Worm (Caenorhabditis elegans): ENCODE measurements around the gene cnc-1.

cnc-1 gene

DNA sequence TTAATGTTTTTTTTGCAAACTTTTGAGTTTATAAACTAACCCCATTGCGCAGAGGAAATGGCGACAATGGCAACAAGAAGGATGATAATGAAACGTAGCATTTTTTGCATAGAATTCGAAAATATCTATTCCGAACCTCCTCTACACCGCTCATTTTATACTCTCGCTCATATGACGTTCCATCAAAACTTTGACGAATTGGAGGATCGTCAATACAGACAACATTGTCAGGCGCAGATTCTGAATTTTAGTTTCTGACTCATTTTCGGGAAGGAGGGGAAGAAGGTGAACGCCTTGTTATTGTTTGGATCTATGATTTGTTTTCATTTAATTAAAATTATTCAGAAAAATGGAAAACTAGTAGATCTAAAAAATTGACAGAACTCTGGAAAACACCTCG, at the start of gene cnc-1:
cnc-1 (minus strand) TSS at position 101 of the 400 bp plus-strand sequence.
- TF ChIP-seq unc-62 (GFP tag; optimal IDR thresholded peaks at IDR 0.05), result no peak

DNA sequence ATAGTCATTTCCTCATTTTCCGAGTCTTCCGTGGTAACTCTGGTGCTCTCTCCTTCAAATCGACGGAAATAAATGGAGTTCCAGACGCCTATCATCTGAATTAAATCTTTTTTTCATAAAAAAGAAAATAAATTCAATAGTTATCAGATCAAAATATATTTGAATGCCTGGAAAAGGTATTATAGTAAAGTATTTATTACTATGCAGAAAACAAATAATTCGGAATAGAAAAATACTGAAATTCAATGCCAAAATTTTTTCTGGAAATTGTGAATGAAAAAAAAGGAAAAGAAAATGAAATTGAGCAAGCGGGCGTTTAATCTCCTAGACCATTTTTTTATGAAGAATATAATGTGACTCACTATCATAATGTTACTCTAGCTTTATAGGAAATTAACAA, 47.4 kb upstream of the cnc-1 start, which contains the start of gene C38C3.6:
C38C3.6 (minus strand) TSS at position 101 of the 400 bp plus-strand sequence.
- TF ChIP-seq unc-62 (GFP tag; optimal IDR thresholded peaks at IDR 0.05), result no peak

ce11 chrV:1488642-1489041, 44.6 kb upstream of the cnc-1 start:
- no peak for TF ChIP-seq unc-62 (GFP tag; optimal IDR thresholded peaks at IDR 0.05)

DNA sequence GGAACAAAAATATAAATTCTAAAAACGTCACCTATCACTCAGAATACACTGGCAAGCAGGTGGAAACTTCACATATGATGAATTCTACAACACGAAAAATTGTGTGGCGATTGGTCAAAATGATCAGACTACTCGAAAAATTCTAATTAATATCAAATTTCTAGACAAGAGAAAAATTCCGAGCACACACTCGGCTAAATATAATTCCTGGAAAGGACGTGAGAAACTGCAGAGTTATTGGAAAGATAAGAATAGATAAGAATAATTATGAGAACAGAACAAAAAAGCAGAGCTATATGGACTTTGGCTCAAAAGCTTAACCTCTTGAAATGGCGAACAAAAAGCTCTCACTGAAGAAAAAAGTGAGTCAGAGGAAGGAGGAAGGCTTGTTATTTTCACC, 43.2 kb upstream of the cnc-1 start:
- no peak for TF ChIP-seq unc-62 (GFP tag; optimal IDR thresholded peaks at IDR 0.05)

DNA sequence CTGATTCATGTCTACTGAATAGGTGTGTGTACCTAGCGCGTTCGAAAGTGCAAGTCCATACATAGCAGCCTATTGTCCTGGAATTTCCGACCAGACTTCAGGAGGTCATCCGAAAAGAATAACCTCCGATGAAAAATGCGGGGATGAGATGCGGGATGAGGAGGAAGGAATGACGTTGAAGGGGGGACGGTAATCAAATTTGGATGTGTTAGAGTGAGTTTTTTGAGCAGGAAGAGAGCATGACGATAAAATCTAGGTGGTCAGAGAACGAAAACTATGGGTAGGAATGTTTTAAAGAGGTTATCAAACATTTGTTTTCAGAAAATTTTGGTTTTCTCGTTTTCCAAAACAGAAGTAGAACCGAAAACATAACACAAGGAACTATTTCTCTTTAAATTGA, 42.0 kb upstream of the cnc-1 start:
- no peak for TF ChIP-seq unc-62 (GFP tag; optimal IDR thresholded peaks at IDR 0.05)

DNA sequence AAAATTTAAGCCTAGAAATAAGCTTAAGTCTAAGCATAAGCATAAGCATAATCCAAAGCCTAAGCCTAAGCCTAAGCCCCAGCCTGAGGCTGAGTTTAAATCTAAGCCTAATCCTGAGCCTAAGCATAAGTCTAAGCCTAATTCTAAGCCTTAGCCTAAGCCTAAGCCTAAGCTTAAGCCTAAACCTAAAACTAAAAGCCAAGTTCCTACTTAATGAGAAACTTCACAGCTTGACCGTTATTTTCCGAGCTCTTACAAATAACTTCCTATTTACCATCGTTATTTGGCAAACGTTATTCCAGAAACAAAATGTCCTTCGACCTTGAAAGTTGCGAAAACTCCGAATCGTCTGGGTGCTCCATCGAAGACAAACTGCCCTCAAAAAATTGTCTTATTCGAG, 37.7 kb upstream of the cnc-1 start, which contains the start of gene C38C3.4:
C38C3.4 (plus strand) TSS at position 301 of the 400 bp plus-strand sequence.
- no peak for TF ChIP-seq unc-62 (GFP tag; optimal IDR thresholded peaks at IDR 0.05)

DNA sequence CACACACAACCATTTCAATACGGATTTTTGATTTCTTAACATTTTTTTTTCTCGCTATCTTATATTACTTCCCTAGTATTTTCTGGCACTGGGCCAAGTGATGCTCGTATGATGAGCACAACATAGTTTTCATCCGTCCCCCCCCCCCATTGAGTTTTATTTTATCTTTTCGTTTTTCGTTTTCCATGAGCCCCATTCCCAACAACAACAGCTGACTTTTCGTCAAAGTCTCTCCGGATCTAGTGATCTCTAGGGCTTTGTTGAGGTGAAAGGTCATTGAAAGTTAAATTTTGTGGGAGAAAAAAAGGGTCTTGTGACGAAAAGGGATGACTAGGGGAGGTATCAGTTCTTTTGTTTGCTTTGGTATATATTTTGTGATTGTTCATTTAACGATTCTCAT, 36.8 kb upstream of the cnc-1 start:
- no peak for TF ChIP-seq unc-62 (GFP tag; optimal IDR thresholded peaks at IDR 0.05)

DNA sequence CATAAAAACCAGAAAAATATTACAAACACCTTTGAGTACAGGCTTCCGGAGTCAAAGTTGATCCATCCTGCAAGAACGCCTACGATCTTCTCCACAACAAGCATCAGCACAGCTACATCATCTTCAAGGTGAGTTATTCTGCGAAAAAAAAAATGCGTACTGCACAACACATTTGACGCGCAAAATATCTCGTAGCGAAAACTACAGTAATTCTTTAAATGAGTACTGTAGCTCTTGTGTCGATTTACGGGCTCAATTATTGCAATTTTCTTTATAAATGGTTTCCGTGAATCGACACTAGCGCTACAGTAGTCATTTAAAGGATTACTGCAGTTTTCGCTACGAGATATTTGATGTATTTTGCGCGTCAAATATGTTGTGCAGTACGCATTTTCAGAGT, 32.8 kb upstream of the cnc-1 start:
- no peak for TF ChIP-seq unc-62 (GFP tag; optimal IDR thresholded peaks at IDR 0.05)

- TF ChIP-seq unc-62 (GFP tag; optimal IDR thresholded peaks at IDR 0.05), result no peak
These were observed 32.3 kb upstream of the cnc-1 start for ce11 chrV:1476284-1476792.

- no peak for TF ChIP-seq unc-62 (GFP tag; optimal IDR thresholded peaks at IDR 0.05)
These were observed 30.5 kb upstream of the cnc-1 start, which contains the start of the genes F53E2.2 and unc-60 for ce11 chrV:1474486-1475125. F53E2.2 (plus strand) TSS chrV:1475086. unc-60 (plus strand) TSS chrV:1475086.

DNA sequence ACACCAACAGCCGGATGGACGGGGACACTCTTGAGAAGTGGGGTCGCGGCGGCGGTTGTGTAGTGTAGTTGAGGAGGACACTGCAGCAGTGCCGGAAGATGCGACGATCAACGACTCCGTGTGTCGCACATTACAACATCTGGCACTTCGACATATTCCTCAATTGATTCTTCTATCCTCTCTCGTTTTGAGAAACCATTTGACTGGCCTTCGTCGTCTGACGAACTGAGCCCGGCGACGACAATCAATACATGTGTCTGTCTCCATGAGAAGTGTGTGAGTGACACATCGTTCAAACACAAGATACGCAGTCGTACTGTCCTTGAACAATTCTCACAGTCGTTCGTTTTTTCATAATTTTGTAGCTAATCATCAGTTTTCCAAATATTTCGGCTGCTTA, 28.5 kb upstream of the cnc-1 start:
- no peak for TF ChIP-seq unc-62 (GFP tag; optimal IDR thresholded peaks at IDR 0.05)

- no peak for TF ChIP-seq unc-62 (GFP tag; optimal IDR thresholded peaks at IDR 0.05)
These were observed 27.9 kb upstream of the cnc-1 start for ce11 chrV:1471977-1472376.

- TF ChIP-seq unc-62 (GFP tag; optimal IDR thresholded peaks at IDR 0.05), result no peak
These were observed 27.2 kb upstream of the cnc-1 start for ce11 chrV:1471078-1471969.

- TF ChIP-seq unc-62 (GFP tag; optimal IDR thresholded peaks at IDR 0.05), result no peak
These were observed 24.8 kb upstream of the cnc-1 start for ce11 chrV:1468905-1469304.

- no peak for TF ChIP-seq unc-62 (GFP tag; optimal IDR thresholded peaks at IDR 0.05)
These were observed 23.4 kb upstream of the cnc-1 start, which contains the start of gene gid-8 for ce11 chrV:1467444-1467843. gid-8 (plus strand) TSS chrV:1467744.

DNA sequence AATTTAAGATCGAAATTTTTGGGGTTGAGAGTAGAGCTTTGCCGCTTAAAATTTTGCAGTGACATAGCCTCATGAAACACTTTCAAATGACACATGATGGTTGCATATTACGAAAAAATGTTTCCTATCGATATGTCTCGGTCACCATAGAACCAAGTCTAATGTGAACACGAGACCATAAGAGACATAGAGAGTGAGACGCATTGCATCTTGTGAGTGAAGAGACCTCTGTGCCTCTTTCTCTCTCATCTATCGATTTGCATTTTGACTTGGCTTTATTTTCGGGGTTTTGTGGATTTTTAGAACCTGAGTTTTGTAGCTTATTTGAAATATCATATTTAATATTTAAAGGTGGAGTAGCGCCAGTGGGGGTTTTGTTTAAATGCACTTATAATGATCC, 22.9 kb upstream of the cnc-1 start:
- no peak for TF ChIP-seq unc-62 (GFP tag; optimal IDR thresholded peaks at IDR 0.05)

DNA sequence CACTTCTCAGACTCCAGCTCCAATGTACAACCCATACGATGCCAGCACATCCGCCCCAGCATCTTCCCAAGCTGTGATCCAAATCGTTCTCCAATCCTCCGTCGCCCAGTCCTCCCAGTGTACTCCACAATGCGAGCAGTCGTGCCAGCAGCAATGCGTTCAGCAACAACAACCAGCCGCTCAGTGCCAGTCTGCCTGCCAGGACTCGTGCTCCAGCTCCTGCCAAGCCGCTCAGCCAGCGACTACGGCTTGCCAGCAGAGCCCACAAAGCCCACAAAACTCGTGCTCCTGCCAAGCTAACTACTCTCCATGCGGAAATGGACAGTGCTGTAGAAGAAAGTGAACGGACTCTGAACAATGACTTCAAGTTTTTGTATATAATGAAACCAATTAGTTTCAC, 21.9 kb upstream of the cnc-1 start:
- TF ChIP-seq unc-62 (GFP tag; optimal IDR thresholded peaks at IDR 0.05), result no peak
